Fruit fly (Drosophila melanogaster) whole organism, wandering third instar larva: ENCODE measurements around the gene CG6310.

Source experiments
- Sp1 ChIP-seq: fragments of 200-800 bp; sonication (Bioruptor generic); optimal IDR thresholded peaks from 3 replicates; lab custom pipeline; 2019; ENCODE audit warnings: missing biosample characterization, mild to moderate bottlenecking, missing genetic modification characterization, moderate library complexity
- dl ChIP-seq, 2 experiments: fragments of 175-275, 200-275 bp in 1 of 2; fragments of 200-275 bp in 1 of 2; sonication (Bioruptor generic); optimal IDR thresholded peaks; lab custom pipeline; 2018; ENCODE audit warnings: mild to moderate bottlenecking in 2 of 2, missing biosample characterization in 2 of 2, missing genetic modification characterization in 2 of 2, moderate library complexity in 2 of 2; ENCODE audit not compliant: partially characterized antibody in 2 of 2, insufficient read depth in 1 of 2
- lola ChIP-seq: fragments of >200 bp; optimal IDR thresholded peaks from 2 replicates; lab custom pipeline; 2017; ENCODE audit warnings: missing biosample characterization, missing genetic modification characterization

- TF ChIP-seq lola (GFP tag; lab: Kevin White, UChicago) (no peak), Sp1 (no peak), dl (GFP tag; optimal IDR thresholded peaks at IDR 0.05; lab: Kevin White, UChicago; ENCODE audit: insufficient read depth in 1 of 2, partially characterized antibody in 2 of 2) (no peak)
Observed at dm6 chr3L:11053843-11054242, 15.8 kb downstream of the CG6310 start, which contains the start of gene CG7888.
